Worm (Caenorhabditis elegans): Measurements from ENCODE around the gene erd-2.2.

erd-2.2 gene

DNA sequence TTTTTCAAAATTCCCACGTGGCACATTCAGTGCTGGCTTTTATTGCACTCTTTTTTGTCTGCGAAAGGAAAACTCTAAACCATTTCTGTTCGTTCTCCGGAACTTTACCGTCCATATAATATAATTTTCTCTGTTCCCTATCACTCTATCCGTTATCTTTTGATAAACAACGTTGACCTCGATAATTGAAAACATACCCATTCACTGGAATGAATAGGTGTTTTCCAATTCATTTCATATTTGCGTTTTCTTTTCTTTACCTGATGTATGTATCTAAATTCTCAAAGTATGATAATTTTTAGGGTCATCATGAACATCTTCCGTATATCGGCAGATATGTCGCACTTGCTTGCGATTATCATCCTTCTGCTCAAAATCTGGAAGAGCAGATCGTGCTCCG is at the start of gene erd-2.2:
erd-2.2 (plus strand) TSS at position 301 of the 400 bp plus-strand sequence.
- TF ChIP-seq ZK546.5 (tag; optimal IDR thresholded peaks at IDR 0.05) (no peak), daf-16 (GFP tag; optimal IDR thresholded peaks at IDR 0.05) (no peak), daf-16 (tag; optimal IDR thresholded peaks at IDR 0.05) (peak; percentile 62)

ce11 chrIII:5859008-5859407 is 47.8 kb upstream of the erd-2.2 start, which contains the start of gene dpf-4:
TSS of gene dpf-4 (plus strand) at chrIII:5859308.
- no peak for TF ChIP-seq F44E2.7 (GFP tag; IDR thresholded peaks at IDR 0.05)
- peak; percentile 39 for TF ChIP-seq ama-1 (optimal IDR thresholded peaks at IDR 0.05)

DNA sequence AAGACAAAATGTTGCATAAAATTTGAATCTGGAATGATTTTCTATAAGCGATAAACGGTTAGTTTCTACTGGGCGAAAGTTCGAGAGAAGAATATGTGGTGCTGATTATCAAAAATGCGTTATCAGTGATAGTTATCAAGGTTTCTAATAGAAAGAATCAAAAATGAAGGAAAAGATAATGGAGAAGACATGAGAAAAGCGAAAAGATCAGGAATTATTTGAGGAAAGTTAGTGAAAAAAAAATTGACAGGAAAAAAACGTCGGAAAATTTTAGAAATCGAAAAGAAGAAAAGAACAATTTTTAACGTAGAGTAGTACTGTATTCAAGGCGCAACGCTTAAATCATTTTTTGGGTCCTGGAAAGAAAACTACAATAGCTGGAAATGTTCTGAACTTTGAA is 43.1 kb upstream of the erd-2.2 start, which contains the start of gene dnpp-1:
dnpp-1 (minus strand) TSS at position 30 of the 400 bp plus-strand sequence.
- TF ChIP-seq hlh-11 (tag; optimal IDR thresholded peaks at IDR 0.05): peak; percentile 39
- TF ChIP-seq pqm-1 (tag; optimal IDR thresholded peaks at IDR 0.05): peak; percentile 97
- TF ChIP-seq fkh-10 (GFP tag; optimal IDR thresholded peaks at IDR 0.05): no peak
- no peak for TF ChIP-seq daf-16 (GFP tag; optimal IDR thresholded peaks at IDR 0.05)
- TF ChIP-seq daf-16 (tag; optimal IDR thresholded peaks at IDR 0.05): peak; percentile 48
- peak; percentile 41 for TF ChIP-seq nhr-28 (tag; optimal IDR thresholded peaks at IDR 0.05)
- TF ChIP-seq dmd-6 (GFP tag; IDR thresholded peaks at IDR 0.05): peak; percentile 49; the same call in 1 of the 2 replicates
- peak; percentile 71 for TF ChIP-seq dve-1 (tag; optimal IDR thresholded peaks at IDR 0.05; ENCODE audit: insufficient read depth)
- no peak for TF ChIP-seq tag-97 (GFP tag; IDR thresholded peaks at IDR 0.05)

DNA sequence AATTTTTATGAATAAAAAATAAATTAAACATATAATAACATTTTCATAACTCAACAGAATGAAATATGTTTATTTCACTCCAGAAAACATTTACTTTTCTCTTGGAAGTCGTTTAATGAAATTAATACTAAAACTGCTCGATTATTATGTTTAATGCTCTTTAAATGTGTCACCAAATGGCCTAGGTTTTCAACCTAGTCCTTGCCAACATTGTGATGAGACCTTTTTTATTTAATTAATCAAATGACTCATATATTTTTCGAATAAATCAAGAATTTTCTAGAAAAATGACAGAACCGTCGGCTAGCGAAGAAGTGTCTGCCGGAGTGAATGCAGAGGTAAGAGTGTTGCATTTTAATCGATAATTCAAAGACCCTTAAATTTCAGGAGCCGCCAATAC is 42.6 kb upstream of the erd-2.2 start, which contains the start of gene rabn-5:
rabn-5 (plus strand) TSS at position 284 of the 400 bp plus-strand sequence.
- TF ChIP-seq hlh-30 (tag; optimal IDR thresholded peaks at IDR 0.05; ENCODE audit: insufficient read depth): peak; percentile 40
- peak; percentile 64 for TF ChIP-seq mes-2 (tag; optimal IDR thresholded peaks at IDR 0.05; ENCODE audit: poor library complexity, severe bottlenecking)
- no peak for TF ChIP-seq zip-2 (tag; optimal IDR thresholded peaks at IDR 0.05)

DNA sequence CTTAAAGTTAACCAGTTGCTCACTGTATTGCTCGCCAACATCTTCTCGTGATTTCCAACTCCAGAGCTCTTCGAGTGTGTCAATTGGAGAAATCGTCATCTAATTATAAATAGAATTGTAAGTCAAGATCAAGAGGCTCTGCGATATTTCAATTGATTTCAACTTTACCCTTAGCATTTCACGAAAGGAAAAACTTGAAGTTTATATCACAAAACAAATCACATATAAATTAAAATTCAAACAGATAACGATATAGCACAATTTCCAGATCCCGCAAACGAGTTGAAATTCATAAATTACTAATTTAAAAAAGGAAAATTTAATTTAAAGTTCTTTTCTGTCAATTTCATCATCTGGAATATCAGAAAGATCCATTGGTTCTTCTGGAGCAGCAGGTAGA is 38.4 kb upstream of the erd-2.2 start, which contains the start of gene eng-1:
eng-1 (minus strand) TSS at position 101 of the 400 bp plus-strand sequence.
- TF ChIP-seq aha-1 (tag) (peak; percentile 58), tra-1 (GFP tag; IDR thresholded peaks at IDR 0.05) (no peak), nhr-25 (tag; optimal IDR thresholded peaks at IDR 0.05; ENCODE audit: borderline replicate concordance, insufficient read depth) (no peak)

ce11 chrIII:5869429-5869828 is 37.4 kb upstream of the erd-2.2 start, which contains the start of gene F01F1.15:
TSS of gene F01F1.15 (minus strand) at chrIII:5869529.
- TF ChIP-seq mes-2 (tag; optimal IDR thresholded peaks at IDR 0.05; ENCODE audit: poor library complexity, severe bottlenecking) (no peak), snpc-1.2 (GFP tag; IDR thresholded peaks at IDR 0.05) (no peak), vab-7 (GFP tag; IDR thresholded peaks at IDR 0.05) (no peak), ceh-44 (GFP tag; IDR thresholded peaks at IDR 0.05) (no peak), nhr-11 (tag; optimal IDR thresholded peaks at IDR 0.05) (no peak), dpl-1 (GFP tag; optimal IDR thresholded peaks at IDR 0.05) (no peak), saeg-2 (GFP tag; IDR thresholded peaks at IDR 0.05) (no peak), F44E2.7 (GFP tag; IDR thresholded peaks at IDR 0.05) (no peak)

DNA sequence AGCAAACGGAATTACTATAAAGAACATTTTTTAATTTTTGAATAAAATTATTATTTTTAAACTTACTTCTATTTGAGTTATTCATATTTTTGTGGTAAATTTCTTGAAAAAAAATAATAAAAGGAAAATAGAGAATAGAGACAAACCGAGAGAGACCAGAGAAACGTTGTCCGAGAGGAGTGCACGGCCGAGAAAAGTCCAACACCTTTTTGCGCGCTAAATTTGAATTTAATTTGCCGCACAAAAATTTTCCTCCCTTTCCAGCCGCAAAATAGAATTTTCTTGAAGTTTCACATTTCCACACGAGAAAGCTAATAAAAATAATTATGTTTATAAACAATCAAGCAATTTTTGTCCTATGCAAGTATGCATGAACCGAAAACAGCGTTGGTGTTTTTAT is 35.1 kb upstream of the erd-2.2 start, which contains the start of the genes F01F1.11 and F01F1.3:
F01F1.11 (minus strand) TSS at position 118 of the 400 bp plus-strand sequence.
F01F1.3 (plus strand) TSS at position 179 of the 400 bp plus-strand sequence.
- TF ChIP-seq lin-13 (GFP tag; optimal IDR thresholded peaks at IDR 0.05) (peak; percentile 26), F26F4.8 (GFP tag; conservative IDR thresholded peaks at IDR 0.05) (no peak), daf-16 (GFP tag; optimal IDR thresholded peaks at IDR 0.05) (no peak), daf-16 (tag; optimal IDR thresholded peaks at IDR 0.05) (peak; percentile 18), ceh-62 (tag; optimal IDR thresholded peaks at IDR 0.05) (no peak), Y5F2A.4 (GFP tag; optimal IDR thresholded peaks at IDR 0.05) (no peak), mxl-2 (GFP tag; conservative IDR thresholded peaks at IDR 0.05) (no peak), mep-1 (tag; optimal IDR thresholded peaks at IDR 0.05) (peak; percentile 57), Y105C5A.15 (GFP tag; IDR thresholded peaks at IDR 0.05) (no peak), ceh-44 (GFP tag; IDR thresholded peaks at IDR 0.05) (no peak), egl-43 (GFP tag; IDR thresholded peaks at IDR 0.05) (no peak), lin-15B (tag; optimal IDR thresholded peaks at IDR 0.05) (no peak), lim-7 (GFP tag; IDR thresholded peaks at IDR 0.05) (no peak), dve-1 (tag; optimal IDR thresholded peaks at IDR 0.05; ENCODE audit: insufficient read depth) (peak; percentile 75), aly-2 (tag; optimal IDR thresholded peaks at IDR 0.05) (no peak), mdt-29 (GFP tag; IDR thresholded peaks at IDR 0.05) (no peak), attf-4 (tag; optimal IDR thresholded peaks at IDR 0.05) (no peak), T26A8.4 (GFP tag; IDR thresholded peaks at IDR 0.05) (peak; percentile 50; the same call in 1 of the 2 replicates), nhr-25 (tag; optimal IDR thresholded peaks at IDR 0.05; ENCODE audit: borderline replicate concordance, insufficient read depth) (no peak), R02D3.7 (tag; optimal IDR thresholded peaks at IDR 0.05) (no peak)

Data from whole organism, L4 larva.